Worm (Caenorhabditis elegans): ENCODE data around the gene algn-14.

algn-14 gene

ce11 chrIV:3803252-3803651 is at the start of gene algn-14, which contains the start of gene M02B7.2:
Gene algn-14, minus strand, starts transcription at chrIV:3803426.
Gene M02B7.2, plus strand, starts transcription at chrIV:3803581.
- TF ChIP-seq K02D7.2 (tag; optimal IDR thresholded peaks at IDR 0.05) (no peak), tbx-7 (tag; optimal IDR thresholded peaks at IDR 0.05) (peak; percentile 73), dmd-4 (tag; optimal IDR thresholded peaks at IDR 0.05; ENCODE audit: borderline replicate concordance) (no peak), gmeb-2 (tag; optimal IDR thresholded peaks at IDR 0.05) (no peak), sox-2 (GFP tag; IDR thresholded peaks at IDR 0.05) (no peak), ceh-45 (GFP tag; IDR thresholded peaks at IDR 0.05) (no peak), ceh-31 (tag; optimal IDR thresholded peaks at IDR 0.05) (peak; percentile 88), elt-4 (tag; optimal IDR thresholded peaks at IDR 0.05) (no peak), ceh-18 (tag; optimal IDR thresholded peaks at IDR 0.05) (no peak), mec-3 (tag; optimal IDR thresholded peaks at IDR 0.05; ENCODE audit: borderline replicate concordance) (peak; percentile 42), ref-2 (tag; optimal IDR thresholded peaks at IDR 0.05) (peak; percentile 70), nhr-232 (tag; optimal IDR thresholded peaks at IDR 0.05) (no peak), ttx-3 (tag; optimal IDR thresholded peaks at IDR 0.05) (no peak), ets-4 (tag; optimal IDR thresholded peaks at IDR 0.05) (peak; percentile 62), nfya-1 (tag; optimal IDR thresholded peaks at IDR 0.05) (peak; percentile 11), unc-42 (tag; optimal IDR thresholded peaks at IDR 0.05) (peak; percentile 47), C08G9.2 (tag; optimal IDR thresholded peaks at IDR 0.05) (peak; percentile 83), pax-1 (tag; optimal IDR thresholded peaks at IDR 0.05) (no peak), che-1 (tag; optimal IDR thresholded peaks at IDR 0.05) (no peak), eyg-1 (tag; optimal IDR thresholded peaks at IDR 0.05) (no peak), ceh-30 (tag; optimal IDR thresholded peaks at IDR 0.05) (no peak), npax-4 (tag; optimal IDR thresholded peaks at IDR 0.05) (no peak), rnt-1 (tag; optimal IDR thresholded peaks at IDR 0.05) (peak; percentile 40), hlh-6 (tag; optimal IDR thresholded peaks at IDR 0.05) (no peak), ceh-48 (tag; optimal IDR thresholded peaks at IDR 0.05) (no peak), Y22D7AL.16 (tag; optimal IDR thresholded peaks at IDR 0.05) (no peak), ceh-6 (GFP tag; optimal IDR thresholded peaks at IDR 0.05) (no peak), pqm-1 (tag; optimal IDR thresholded peaks at IDR 0.05) (no peak), dve-1 (tag; optimal IDR thresholded peaks at IDR 0.05) (no peak), syd-9 (tag; optimal IDR thresholded peaks at IDR 0.05) (no peak), ceh-19 (GFP tag; optimal IDR thresholded peaks at IDR 0.05) (no peak), tbx-2 (tag; optimal IDR thresholded peaks at IDR 0.05) (peak; percentile 76), ceh-22 (tag; optimal IDR thresholded peaks at IDR 0.05) (no peak), hlh-30 (tag; optimal IDR thresholded peaks at IDR 0.05; ENCODE audit: insufficient read depth) (no peak), lin-11 (tag; optimal IDR thresholded peaks at IDR 0.05) (no peak), unc-86 (tag; optimal IDR thresholded peaks at IDR 0.05) (no peak), ama-1 (optimal IDR thresholded peaks at IDR 0.05) (no peak), fax-1 (tag; optimal IDR thresholded peaks at IDR 0.05) (peak; percentile 1), sox-4 (tag; optimal IDR thresholded peaks at IDR 0.05) (no peak), odd-2 (tag; optimal IDR thresholded peaks at IDR 0.05) (no peak), ztf-16 (tag; optimal IDR thresholded peaks at IDR 0.05) (no peak), ceh-34 (tag; optimal IDR thresholded peaks at IDR 0.05) (no peak), pha-2 (tag; optimal IDR thresholded peaks at IDR 0.05) (no peak), ceh-24 (tag; optimal IDR thresholded peaks at IDR 0.05) (no peak), ceh-9 (tag; optimal IDR thresholded peaks at IDR 0.05) (no peak), K09A11.1 (tag; optimal IDR thresholded peaks at IDR 0.05; ENCODE audit: insufficient read depth) (no peak), F13H6.1 (tag; optimal IDR thresholded peaks at IDR 0.05) (no peak), ceh-2 (tag; optimal IDR thresholded peaks at IDR 0.05) (peak; percentile 77), pros-1 (tag; optimal IDR thresholded peaks at IDR 0.05) (no peak), nhr-11 (tag; optimal IDR thresholded peaks at IDR 0.05) (no peak), pag-3 (tag; optimal IDR thresholded peaks at IDR 0.05; ENCODE audit: borderline replicate concordance) (no peak), hlh-8 (tag; optimal IDR thresholded peaks at IDR 0.05) (peak; percentile 71), madf-2 (tag; optimal IDR thresholded peaks at IDR 0.05) (no peak), hlh-15 (tag; optimal IDR thresholded peaks at IDR 0.05) (no peak), ceh-14 (tag; optimal IDR thresholded peaks at IDR 0.05) (no peak)

All from whole organism, late embryonic.